Fruit fly (Drosophila melanogaster) whole organism: Measurements from ENCODE around the gene Dnali1.

Experiments used
- CG8478 ChIP-seq: fragments of >200 bp; optimal IDR thresholded peaks from 2 replicates; lab custom pipeline; 2018; ENCODE audit warnings: inconsistent platforms
- usp ChIP-seq: fragments of >200 bp; optimal IDR thresholded peaks from 2 replicates; lab custom pipeline; 2017; ENCODE audit warnings: missing biosample characterization, missing genetic modification characterization, mixed read lengths

- TF ChIP-seq CG8478: no peak
- no peak for TF ChIP-seq usp (GFP tag; lab: Kevin White, UChicago)
Measured at dm6 chr3R:11902893-11903292, 9.8 kb upstream of the Dnali1 start.
